Worm (Caenorhabditis elegans): ENCODE data around the gene cyp-31A5.

ce11 chrIV:13394686-13395085 lies 6.4 kb upstream of the cyp-31A5 start:
- TF ChIP-seq dao-5 (tag; optimal IDR thresholded peaks at IDR 0.05) (no peak), W03F9.2 (tag; optimal IDR thresholded peaks at IDR 0.05) (no peak)

Measured in whole organism, L4/young adult.